Fruit fly (Drosophila melanogaster) whole organism, embryonic: ENCODE data around the gene Vajk1.
A peak's percentile ranks its signal among the peaks of the same experiment; 100 is the strongest.

Source experiments
- Abd-B ChIP-seq: fragments of 200-800 bp; sonication (Bioruptor generic); optimal IDR thresholded peaks from 2 replicates; lab custom pipeline; 2018; ENCODE audit warnings: missing biosample characterization, mild to moderate bottlenecking, missing genetic modification characterization, moderate library complexity
- Atf3 ChIP-seq: fragments of 200-800 bp; sonication (Bioruptor generic); optimal IDR thresholded peaks from 3 replicates; lab custom pipeline; 2016; ENCODE audit warnings: missing biosample characterization, missing genetic modification characterization
- CG10209 ChIP-seq: fragments of 200-800 bp; sonication (Bioruptor generic); optimal IDR thresholded peaks from 3 replicates; lab custom pipeline; 2017; ENCODE audit warnings: missing biosample characterization, mild to moderate bottlenecking, missing genetic modification characterization, missing genetic modification reagents
- CG10321 ChIP-seq: fragments of 200-800 bp; sonication (Bioruptor generic); IDR thresholded peaks from 2 replicates; pipeline ENCODE4 v1.3.6; 2022; ENCODE audit warnings: missing biosample characterization, missing genetic modification characterization
- CG12155 ChIP-seq: fragments of 200-800 bp; sonication (Bioruptor generic); optimal IDR thresholded peaks from 3 replicates; lab custom pipeline; 2016; ENCODE audit warnings: missing biosample characterization, missing genetic modification characterization
- CG13287 ChIP-seq: fragments of 200-800 bp; sonication (Bioruptor generic); IDR thresholded peaks from 2 replicates; pipeline ENCODE4 v1.3.6; 2022; ENCODE audit warnings: missing biosample characterization, missing genetic modification characterization; ENCODE audit not compliant: partially characterized antibody
- CG14014 ChIP-seq: fragments of 200-800 bp; sonication (Bioruptor generic); IDR thresholded peaks from 2 replicates; pipeline ENCODE4 v1.3.6; 2022; ENCODE audit warnings: missing biosample characterization, missing genetic modification characterization
- CG14441 ChIP-seq: fragments of 200-800 bp; sonication (Bioruptor generic); IDR thresholded peaks from 2 replicates; pipeline ENCODE4 v1.3.6; 2022; ENCODE audit warnings: missing biosample characterization, missing genetic modification characterization
- CG16863 ChIP-seq: fragments of 200-800 bp; sonication (Bioruptor generic); optimal IDR thresholded peaks from 3 replicates; lab custom pipeline; 2016; ENCODE audit warnings: missing biosample characterization, missing genetic modification characterization
- CG17802 ChIP-seq: fragments of 200-800 bp; sonication (Bioruptor generic); optimal IDR thresholded peaks from 2 replicates; lab custom pipeline; 2018; ENCODE audit warnings: missing biosample characterization, mild to moderate bottlenecking, missing genetic modification characterization, moderate library complexity
- CG18599 ChIP-seq: fragments of 200-800 bp; sonication (Bioruptor generic); optimal IDR thresholded peaks from 3 replicates; lab custom pipeline; 2017; ENCODE audit warnings: missing biosample characterization, missing genetic modification characterization, mild to moderate bottlenecking, moderate library complexity, missing genetic modification reagents
- CG31441 ChIP-seq: fragments of 200-800 bp; sonication (Bioruptor generic); IDR thresholded peaks from 2 replicates; pipeline ENCODE4 v1.3.6; 2022; ENCODE audit warnings: missing biosample characterization, missing genetic modification characterization
- CG33557 ChIP-seq: fragments of 200-800 bp; sonication (Bioruptor generic); optimal IDR thresholded peaks from 2 replicates; lab custom pipeline; 2019; ENCODE audit warnings: missing biosample characterization, mild to moderate bottlenecking, missing genetic modification characterization, moderate library complexity
- CG4328 ChIP-seq: fragments of 200-800 bp; sonication (Bioruptor generic); optimal IDR thresholded peaks from 3 replicates; lab custom pipeline; 2017; ENCODE audit warnings: missing biosample characterization, missing genetic modification reagents, missing genetic modification characterization
- CG4707 ChIP-seq: fragments of 200-800 bp; sonication (Bioruptor generic); optimal IDR thresholded peaks from 2 replicates; lab custom pipeline; 2018; ENCODE audit warnings: missing biosample characterization, mild to moderate bottlenecking, missing genetic modification characterization, moderate library complexity
- CG6175 ChIP-seq: fragments of 200-800 bp; sonication (Bioruptor generic); IDR thresholded peaks from 3 replicates; pipeline ENCODE4 v1.3.6; 2022; ENCODE audit warnings: missing biosample characterization, missing genetic modification characterization
- CG6791 ChIP-seq: fragments of 200-800 bp; sonication (Bioruptor generic); IDR thresholded peaks from 3 replicates; pipeline ENCODE4 v1.3.6; 2022; ENCODE audit warnings: missing biosample characterization, missing genetic modification characterization; ENCODE audit not compliant: partially characterized antibody
- CG6854 ChIP-seq: fragments of 200-800 bp; sonication (Bioruptor generic); optimal IDR thresholded peaks from 3 replicates; lab custom pipeline; 2017; ENCODE audit warnings: missing biosample characterization, mild to moderate bottlenecking, missing genetic modification characterization
- CG8290 ChIP-seq, 3 experiments: fragments of 200-800 bp; sonication (Bioruptor generic); optimal IDR thresholded peaks; 2 replicates each; lab custom pipeline; 2016 to 2019; ENCODE audit warnings: missing biosample characterization in 3 of 3, missing genetic modification characterization in 3 of 3, mild to moderate bottlenecking in 2 of 3, moderate library complexity in 1 of 3
- CG8765 ChIP-seq: fragments of 200-800 bp; sonication (Bioruptor generic); IDR thresholded peaks from 2 replicates; pipeline ENCODE4 v1.3.6; 2022; ENCODE audit warnings: missing biosample characterization, missing genetic modification characterization
- CrebB ChIP-seq: fragments of 200-800 bp; sonication (Bioruptor generic); optimal IDR thresholded peaks from 3 replicates; lab custom pipeline; 2018; ENCODE audit warnings: missing biosample characterization, mild to moderate bottlenecking, missing genetic modification characterization
- D19A ChIP-seq: fragments of 200-800 bp; optimal IDR thresholded peaks from 3 replicates; lab custom pipeline; 2019; ENCODE audit warnings: missing biosample characterization, mild to moderate bottlenecking, missing genetic modification characterization, moderate library complexity
- Doc2 ChIP-seq: fragments of 200-800 bp; sonication (Bioruptor generic); IDR thresholded peaks from 2 replicates; pipeline ENCODE4 v1.3.6; 2022; ENCODE audit warnings: missing biosample characterization, missing genetic modification characterization
- Gsc ChIP-seq: fragments of 200-800 bp; sonication (Bioruptor generic); IDR thresholded peaks from 2 replicates; pipeline ENCODE4 v1.3.6; 2022; ENCODE audit warnings: missing biosample characterization, missing genetic modification characterization
- MTF-1 ChIP-seq: fragments of 200-800 bp; sonication (Bioruptor generic); optimal IDR thresholded peaks from 2 replicates; lab custom pipeline; 2018; ENCODE audit warnings: missing biosample characterization, mild to moderate bottlenecking, missing genetic modification characterization, borderline replicate concordance
- YL-1 ChIP-seq: fragments of 200-800 bp; sonication (Bioruptor generic); optimal IDR thresholded peaks from 3 replicates; lab custom pipeline; 2017; ENCODE audit warnings: missing biosample characterization, mild to moderate bottlenecking, missing genetic modification characterization
- ab ChIP-seq: fragments of 200-800 bp; sonication (Bioruptor generic); optimal IDR thresholded peaks from 2 replicates; lab custom pipeline; 2016; ENCODE audit warnings: missing biosample characterization, missing genetic modification characterization
- br ChIP-seq: fragments of >200 bp; optimal IDR thresholded peaks from 2 replicates; lab custom pipeline; 2017
- cas ChIP-seq: fragments of 200-800 bp; sonication (Bioruptor generic); IDR thresholded peaks from 2 replicates; pipeline ENCODE4 v1.3.6; 2022; ENCODE audit warnings: missing biosample characterization, missing genetic modification characterization
- chinmo ChIP-seq: fragments of 200-800 bp; sonication (Bioruptor generic); IDR thresholded peaks from 4 replicates; pipeline ENCODE4 v1.3.6; 2022; ENCODE audit warnings: missing biosample characterization, missing genetic modification characterization; ENCODE audit not compliant: partially characterized antibody
- corto ChIP-seq: fragments of 200-800 bp; sonication (Bioruptor generic); optimal IDR thresholded peaks from 2 replicates; lab custom pipeline; 2016; ENCODE audit warnings: missing biosample characterization, mild to moderate bottlenecking, missing genetic modification characterization, moderate library complexity
- crp ChIP-seq, 2 experiments: fragments of 200-800 bp; sonication (Bioruptor generic); optimal IDR thresholded peaks; 2 replicates in 1 of 2; 3 replicates in 1 of 2; lab custom pipeline; 2017; ENCODE audit warnings: missing biosample characterization in 2 of 2, missing genetic modification characterization in 2 of 2, mild to moderate bottlenecking in 1 of 2, moderate library complexity in 1 of 2
- dati ChIP-seq: fragments of 200-800 bp; sonication (Bioruptor generic); IDR thresholded peaks from 2 replicates; pipeline ENCODE4 v1.3.6; 2022; ENCODE audit warnings: missing biosample characterization, missing genetic modification characterization
- ems ChIP-seq: fragments of 200-800 bp; sonication (Bioruptor generic); optimal IDR thresholded peaks from 3 replicates; lab custom pipeline; 2016; ENCODE audit warnings: missing biosample characterization, missing genetic modification characterization
- fd102C ChIP-seq: fragments of 200-800 bp; sonication (Bioruptor generic); optimal IDR thresholded peaks from 2 replicates; lab custom pipeline; 2018; ENCODE audit warnings: missing biosample characterization, mild to moderate bottlenecking, missing genetic modification characterization, moderate library complexity
- jing ChIP-seq: fragments of 200-800 bp; sonication (Bioruptor generic); optimal IDR thresholded peaks from 2 replicates; lab custom pipeline; 2018; ENCODE audit warnings: missing biosample characterization, mild to moderate bottlenecking, missing genetic modification characterization
- nmo ChIP-seq: fragments of 200-800 bp; sonication (Bioruptor generic); optimal IDR thresholded peaks from 2 replicates; lab custom pipeline; 2018; ENCODE audit warnings: missing biosample characterization, mild to moderate bottlenecking, missing genetic modification characterization, moderate library complexity
- nom ChIP-seq: fragments of 200-800 bp; sonication (Bioruptor generic); optimal IDR thresholded peaks from 2 replicates; lab custom pipeline; 2017; ENCODE audit warnings: missing biosample characterization, missing genetic modification characterization, mild to moderate bottlenecking, moderate library complexity, missing genetic modification reagents
- p53 ChIP-seq: fragments of 200-800 bp; sonication (Bioruptor generic); optimal IDR thresholded peaks from 2 replicates; lab custom pipeline; 2016; ENCODE audit warnings: missing biosample characterization, missing genetic modification characterization
- phol ChIP-seq: fragments of 200-800 bp; sonication (Bioruptor generic); optimal IDR thresholded peaks from 3 replicates; lab custom pipeline; 2018; ENCODE audit warnings: missing biosample characterization, mild to moderate bottlenecking, missing genetic modification characterization, moderate library complexity
- run ChIP-seq: fragments of 200-800 bp; sonication (Bioruptor generic); optimal IDR thresholded peaks from 3 replicates; lab custom pipeline; 2018; ENCODE audit warnings: missing biosample characterization, mild to moderate bottlenecking, missing genetic modification characterization
- sqz ChIP-seq: fragments of 200-800 bp; sonication (Bioruptor generic); optimal IDR thresholded peaks from 3 replicates; lab custom pipeline; 2018; ENCODE audit warnings: missing biosample characterization, mild to moderate bottlenecking, missing genetic modification characterization
- tio ChIP-seq: fragments of 200-800 bp; sonication (Bioruptor generic); optimal IDR thresholded peaks from 2 replicates; lab custom pipeline; 2017; ENCODE audit warnings: missing biosample characterization, missing genetic modification characterization, inconsistent platforms

Vajk1 gene

DNA sequence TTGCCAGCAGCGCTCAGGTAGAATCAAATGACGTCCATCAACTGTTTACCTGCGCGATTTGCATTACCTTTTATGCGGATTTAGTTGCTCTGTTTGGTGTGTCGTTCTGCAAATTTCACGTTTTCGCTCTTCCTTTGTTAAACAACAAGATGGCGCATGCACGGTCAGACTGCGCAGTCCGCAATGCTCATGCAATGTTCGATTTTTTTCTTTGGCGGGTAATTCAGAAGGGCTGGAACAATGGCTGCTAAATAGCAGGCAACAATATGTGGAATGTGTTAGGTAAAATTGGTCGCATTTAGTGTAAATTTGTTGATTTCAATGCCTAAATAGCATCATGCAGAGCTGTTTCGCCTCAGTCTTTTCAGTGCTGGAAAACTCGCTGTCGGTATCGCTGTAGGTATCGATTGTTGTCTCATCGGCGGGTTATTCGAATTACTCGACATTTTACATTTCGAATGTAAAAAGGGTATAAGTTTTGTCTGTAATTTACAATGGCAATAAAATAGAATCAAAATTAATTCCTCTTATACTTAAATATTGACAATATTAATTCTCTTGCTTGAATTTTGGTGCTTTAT lies 18.9 kb downstream of the Vajk1 start, which contains the start of gene Smg5 (continued):
- TF ChIP-seq Atf3 (GFP tag; lab: Kevin White, UChicago) (peak; percentile 93), CG10209 (GFP tag; lab: Kevin White, UChicago) (peak; percentile 90), tio (GFP tag; lab: Kevin White, UChicago) (no peak), sqz (GFP tag; lab: Kevin White, UChicago) (no peak), YL-1 (GFP tag; lab: Kevin White, UChicago) (peak; percentile 91), CG4328 (GFP tag; lab: Kevin White, UChicago) (peak; percentile 76), CrebB (tag; lab: Kevin White, UChicago) (peak; percentile 51), CG8765 (GFP tag; lab: Robert Waterston, UW) (peak; percentile 96), CG4707 (GFP tag; lab: Kevin White, UChicago) (peak; percentile 35), fd102C (GFP tag; lab: Kevin White, UChicago) (no peak), ems (peak; percentile 92), chinmo (GFP tag; lab: Robert Waterston, UW) (peak; percentile 88; the same call in 1 of the 4 replicates), CG31441 (GFP tag; lab: Robert Waterston, UW) (no peak; the same call in none of the 2 replicates), MTF-1 (no peak), ab (GFP tag; lab: Kevin White, UChicago) (peak; percentile 78), CG6175 (GFP tag; lab: Robert Waterston, UW) (peak; percentile 89), corto (GFP tag; lab: Kevin White, UChicago) (peak; percentile 65), jing (peak; percentile 92), CG8290 (GFP tag; optimal IDR thresholded peaks at IDR 0.05; lab: Kevin White, UChicago) (peak; percentile 69), CG8290 (tag; optimal IDR thresholded peaks at IDR 0.05; lab: Kevin White, UChicago) (peak; percentile 85 to 97), CG13287 (GFP tag; lab: Robert Waterston, UW) (peak; percentile 93), dati (GFP tag; lab: Robert Waterston, UW) (peak; percentile 58; the same call in 1 of the 2 replicates), Abd-B (peak; percentile 92), CG6791 (GFP tag; lab: Robert Waterston, UW) (peak; percentile 97), nom (peak; percentile 43), Doc2 (GFP tag; lab: Robert Waterston, UW) (peak; percentile 90), CG12155 (peak; percentile 92), br (no peak), CG14441 (GFP tag; lab: Robert Waterston, UW) (peak; percentile 95), CG16863 (GFP tag; lab: Kevin White, UChicago) (peak; percentile 96), phol (peak; percentile 100), CG17802 (tag; lab: Kevin White, UChicago) (peak; percentile 90), CG33557 (peak; percentile 53), CG10321 (no peak), crp (GFP tag; optimal IDR thresholded peaks at IDR 0.05; lab: Kevin White, UChicago) (peak in 1 of 2 experiments; percentile 72), CG18599 (GFP tag; lab: Kevin White, UChicago) (peak; percentile 74), D19A (tag; lab: Kevin White, UChicago) (peak; percentile 49), nmo (GFP tag; lab: Kevin White, UChicago) (peak; percentile 96), p53 (GFP tag; lab: Kevin White, UChicago) (peak; percentile 93), CG14014 (GFP tag; lab: Robert Waterston, UW) (peak; percentile 91), Gsc (peak; percentile 89), CG6854 (GFP tag; lab: Kevin White, UChicago) (no peak), cas (GFP tag; lab: Robert Waterston, UW) (peak; percentile 87), run (tag; lab: Kevin White, UChicago) (peak; percentile 24)
